Fruit fly (Drosophila melanogaster) whole organism, embryonic: ENCODE measurements around the gene CG13369.

Experiments used
- Aef1 ChIP-seq: fragments of 200-800 bp; sonication (Bioruptor generic); IDR thresholded peaks from 3 replicates; pipeline ENCODE4 v1.3.6; 2022; ENCODE audit warnings: missing biosample characterization, missing genetic modification characterization
- CG10959 ChIP-seq: fragments of 200-800 bp; sonication (Bioruptor generic); IDR thresholded peaks from 2 replicates; pipeline ENCODE4 v1.3.6; 2022; ENCODE audit warnings: missing biosample characterization, missing genetic modification characterization
- CG12299 ChIP-seq: fragments of 200-800 bp; sonication (Bioruptor generic); optimal IDR thresholded peaks from 2 replicates; lab custom pipeline; 2018; ENCODE audit warnings: missing biosample characterization, mild to moderate bottlenecking, missing genetic modification characterization
- CG15269 ChIP-seq: fragments of 200-800 bp; sonication (Bioruptor generic); optimal IDR thresholded peaks from 2 replicates; lab custom pipeline; 2018; ENCODE audit warnings: missing biosample characterization, mild to moderate bottlenecking, missing genetic modification characterization, moderate library complexity
- CG16815 ChIP-seq: fragments of 200-800 bp; sonication (Bioruptor generic); optimal IDR thresholded peaks from 3 replicates; lab custom pipeline; 2017; ENCODE audit warnings: missing biosample characterization, mild to moderate bottlenecking, missing genetic modification characterization
- CG16863 ChIP-seq: fragments of 200-800 bp; sonication (Bioruptor generic); optimal IDR thresholded peaks from 3 replicates; lab custom pipeline; 2016; ENCODE audit warnings: missing biosample characterization, missing genetic modification characterization
- CG18262 ChIP-seq: fragments of 200-800 bp; optimal IDR thresholded peaks from 3 replicates; lab custom pipeline; 2019; ENCODE audit warnings: missing biosample characterization, mild to moderate bottlenecking, missing genetic modification characterization, moderate library complexity
- CG2129 ChIP-seq: fragments of 200-800 bp; sonication (Bioruptor generic); IDR thresholded peaks from 2 replicates; pipeline ENCODE4 v1.3.6; 2022; ENCODE audit warnings: missing biosample characterization, missing genetic modification characterization; ENCODE audit not compliant: partially characterized antibody
- CG32767 ChIP-seq: fragments of 200-800 bp; sonication (Bioruptor generic); IDR thresholded peaks from 2 replicates; pipeline ENCODE4 v1.3.6; 2022; ENCODE audit warnings: missing biosample characterization, missing genetic modification characterization
- CG3281 ChIP-seq: fragments of 200-800 bp; sonication (Bioruptor generic); optimal IDR thresholded peaks from 3 replicates; lab custom pipeline; 2017; ENCODE audit warnings: missing biosample characterization, mild to moderate bottlenecking, missing genetic modification characterization
- CG3838 ChIP-seq: fragments of 200-800 bp; sonication (Bioruptor generic); optimal IDR thresholded peaks from 3 replicates; lab custom pipeline; 2016; ENCODE audit warnings: missing biosample characterization, missing genetic modification characterization
- CG4707 ChIP-seq: fragments of 200-800 bp; sonication (Bioruptor generic); optimal IDR thresholded peaks from 2 replicates; lab custom pipeline; 2018; ENCODE audit warnings: missing biosample characterization, mild to moderate bottlenecking, missing genetic modification characterization, moderate library complexity
- CG6175 ChIP-seq: fragments of 200-800 bp; sonication (Bioruptor generic); IDR thresholded peaks from 3 replicates; pipeline ENCODE4 v1.3.6; 2022; ENCODE audit warnings: missing biosample characterization, missing genetic modification characterization
- CG6683 ChIP-seq: fragments of 200-800 bp; sonication (Bioruptor generic); optimal IDR thresholded peaks from 2 replicates; lab custom pipeline; 2017; ENCODE audit warnings: missing biosample characterization, mild to moderate bottlenecking, missing genetic modification characterization, missing genetic modification reagents
- CG6854 ChIP-seq: fragments of 200-800 bp; sonication (Bioruptor generic); optimal IDR thresholded peaks from 3 replicates; lab custom pipeline; 2017; ENCODE audit warnings: missing biosample characterization, mild to moderate bottlenecking, missing genetic modification characterization
- CG7839 ChIP-seq: fragments of 200-800 bp; sonication (Bioruptor generic); optimal IDR thresholded peaks from 3 replicates; lab custom pipeline; 2018; ENCODE audit warnings: missing biosample characterization, mild to moderate bottlenecking, missing genetic modification characterization, moderate library complexity
- CG7963 ChIP-seq: fragments of 200-800 bp; sonication (Bioruptor generic); IDR thresholded peaks from 3 replicates; pipeline ENCODE4 v1.3.6; 2022; ENCODE audit warnings: missing biosample characterization, missing genetic modification characterization; ENCODE audit not compliant: partially characterized antibody
- CoRest ChIP-seq: fragments of 200-800 bp; sonication (Bioruptor generic); optimal IDR thresholded peaks from 3 replicates; lab custom pipeline; 2018; ENCODE audit warnings: missing biosample characterization, mild to moderate bottlenecking, missing genetic modification characterization, moderate library complexity
- D ChIP-seq, 2 experiments: fragments of 200-800 bp in 1 of 2; fragments of >200 bp in 1 of 2; sonication (Bioruptor generic) in 1 of 2; optimal IDR thresholded peaks; 2 replicates in 1 of 2; 3 replicates in 1 of 2; lab custom pipeline; 2017; ENCODE audit warnings: mild to moderate bottlenecking in 1 of 2, missing biosample characterization in 1 of 2, missing genetic modification characterization in 1 of 2, missing genetic modification reagents in 1 of 2
- Dref ChIP-seq: fragments of 200-800 bp; sonication (Bioruptor generic); IDR thresholded peaks from 2 replicates; pipeline ENCODE4 v1.3.6; 2022; ENCODE audit warnings: missing biosample characterization, missing genetic modification characterization
- Elba2 ChIP-seq: fragments of 200-800 bp; sonication (Bioruptor generic); optimal IDR thresholded peaks from 3 replicates; lab custom pipeline; 2016; ENCODE audit warnings: missing biosample characterization, missing genetic modification characterization
- Fer1 ChIP-seq: fragments of 200-800 bp; sonication (Bioruptor generic); optimal IDR thresholded peaks from 2 replicates; lab custom pipeline; 2017; ENCODE audit warnings: missing biosample characterization, mild to moderate bottlenecking, missing genetic modification characterization
- H15 ChIP-seq: fragments of 200-800 bp; sonication (Bioruptor generic); IDR thresholded peaks from 3 replicates; pipeline ENCODE4 v1.3.6; 2022; ENCODE audit warnings: missing biosample characterization, missing genetic modification characterization
- Hey ChIP-seq: fragments of 200-800 bp; sonication (Bioruptor generic); optimal IDR thresholded peaks from 3 replicates; lab custom pipeline; 2018; ENCODE audit warnings: missing biosample characterization, mild to moderate bottlenecking, missing genetic modification characterization
- Hmr ChIP-seq: fragments of 200-800 bp; sonication (Bioruptor generic); optimal IDR thresholded peaks from 3 replicates; lab custom pipeline; 2017; ENCODE audit warnings: mild to moderate bottlenecking, missing biosample characterization, missing genetic modification reagents, missing genetic modification characterization
- Hmx ChIP-seq: fragments of 200-800 bp; sonication (Bioruptor generic); optimal IDR thresholded peaks from 2 replicates; lab custom pipeline; 2016; ENCODE audit warnings: missing biosample characterization, missing genetic modification characterization
- MESR4 ChIP-seq: fragments of 200-800 bp; sonication (Bioruptor generic); optimal IDR thresholded peaks from 2 replicates; lab custom pipeline; 2018; ENCODE audit warnings: missing biosample characterization, mild to moderate bottlenecking, missing genetic modification characterization, moderate library complexity
- NC2α ChIP-seq: fragments of 200-800 bp; sonication (Bioruptor generic); optimal IDR thresholded peaks from 2 replicates; lab custom pipeline; 2016; ENCODE audit warnings: missing biosample characterization, missing genetic modification characterization
- NC2β ChIP-seq: fragments of 200-800 bp; sonication (Bioruptor generic); optimal IDR thresholded peaks from 2 replicates; lab custom pipeline; 2016; ENCODE audit warnings: missing biosample characterization, missing genetic modification characterization
- Neu2 ChIP-seq: fragments of 200-800 bp; sonication (Bioruptor generic); optimal IDR thresholded peaks from 3 replicates; lab custom pipeline; 2016; ENCODE audit warnings: missing biosample characterization, missing genetic modification characterization, borderline replicate concordance
- NfI ChIP-seq: fragments of 200-800 bp; sonication (Bioruptor generic); optimal IDR thresholded peaks from 3 replicates; lab custom pipeline; 2018; ENCODE audit warnings: missing biosample characterization, mild to moderate bottlenecking, missing genetic modification characterization, moderate library complexity
- Pdp1 ChIP-seq, 2 experiments: fragments of 200-800 bp; sonication (Bioruptor generic); optimal IDR thresholded peaks; 3 replicates each; lab custom pipeline; 2016; ENCODE audit warnings: missing biosample characterization in 2 of 2, missing genetic modification characterization in 2 of 2, mild to moderate bottlenecking in 1 of 2, moderate library complexity in 1 of 2
- Side ChIP-seq: fragments of 200-800 bp; sonication (Bioruptor generic); optimal IDR thresholded peaks from 2 replicates; lab custom pipeline; 2016; ENCODE audit warnings: missing biosample characterization, missing genetic modification characterization
- aop ChIP-seq: fragments of 200-800 bp; sonication (Bioruptor generic); IDR thresholded peaks from 2 replicates; pipeline ENCODE4 v1.3.6; 2022; ENCODE audit warnings: missing biosample characterization, missing genetic modification characterization
- chinmo ChIP-seq: fragments of 200-800 bp; sonication (Bioruptor generic); IDR thresholded peaks from 4 replicates; pipeline ENCODE4 v1.3.6; 2022; ENCODE audit warnings: missing biosample characterization, missing genetic modification characterization; ENCODE audit not compliant: partially characterized antibody
- chm ChIP-seq: fragments of 200-800 bp; sonication (Bioruptor generic); IDR thresholded peaks from 2 replicates; pipeline ENCODE4 v1.3.6; 2022; ENCODE audit warnings: missing biosample characterization, missing genetic modification characterization
- crol ChIP-seq: fragments of 200-800 bp; sonication (Bioruptor generic); IDR thresholded peaks from 2 replicates; pipeline ENCODE4 v1.3.6; 2022; ENCODE audit warnings: missing biosample characterization, missing genetic modification characterization
- dmrt99B ChIP-seq: fragments of 200-800 bp; sonication (Bioruptor generic); optimal IDR thresholded peaks from 2 replicates; lab custom pipeline; 2018; ENCODE audit warnings: missing biosample characterization, mild to moderate bottlenecking, missing genetic modification characterization, moderate library complexity
- dysf ChIP-seq: fragments of 200-800 bp; sonication (Bioruptor generic); IDR thresholded peaks from 3 replicates; pipeline ENCODE4 v1.3.6; 2022; ENCODE audit warnings: missing biosample characterization, missing genetic modification characterization
- fd102C ChIP-seq: fragments of 200-800 bp; sonication (Bioruptor generic); optimal IDR thresholded peaks from 2 replicates; lab custom pipeline; 2018; ENCODE audit warnings: missing biosample characterization, mild to moderate bottlenecking, missing genetic modification characterization, moderate library complexity
- ftz-f1 ChIP-seq: fragments of 200-800 bp; sonication (Bioruptor generic); optimal IDR thresholded peaks from 2 replicates; lab custom pipeline; 2016; ENCODE audit warnings: missing biosample characterization, missing genetic modification characterization
- fu2 ChIP-seq: fragments of 200-800 bp; sonication (Bioruptor generic); optimal IDR thresholded peaks from 2 replicates; lab custom pipeline; 2016; ENCODE audit warnings: missing biosample characterization, missing genetic modification characterization
- gcm2 ChIP-seq: fragments of 200-800 bp; sonication (Bioruptor generic); optimal IDR thresholded peaks from 2 replicates; lab custom pipeline; 2016; ENCODE audit warnings: missing biosample characterization, missing genetic modification characterization
- ind ChIP-seq: fragments of 200-800 bp; sonication (Bioruptor generic); optimal IDR thresholded peaks from 3 replicates; lab custom pipeline; 2016; ENCODE audit warnings: missing biosample characterization, missing genetic modification characterization
- lab ChIP-seq: fragments of 200-800 bp; sonication (Bioruptor generic); optimal IDR thresholded peaks from 3 replicates; lab custom pipeline; 2017; ENCODE audit warnings: missing biosample characterization, missing genetic modification characterization, mild to moderate bottlenecking, moderate library complexity, missing genetic modification reagents
- lmd ChIP-seq: fragments of 200-800 bp; sonication (Bioruptor generic); IDR thresholded peaks from 2 replicates; pipeline ENCODE4 v1.3.6; 2022; ENCODE audit warnings: missing biosample characterization, missing genetic modification characterization
- lola ChIP-seq, 3 experiments: fragments of >200 bp in 2 of 3; fragments of 200-800 bp in 1 of 3; sonication (Bioruptor generic) in 1 of 3; optimal IDR thresholded peaks; 2 replicates each; lab custom pipeline; 2017 to 2019; ENCODE audit warnings: missing biosample characterization in 3 of 3, missing genetic modification characterization in 3 of 3, mild to moderate bottlenecking in 1 of 3, moderate library complexity in 1 of 3
- sima ChIP-seq: fragments of 200-800 bp; sonication (Bioruptor generic); optimal IDR thresholded peaks from 2 replicates; lab custom pipeline; 2016; ENCODE audit warnings: missing biosample characterization, missing genetic modification characterization
- sqz ChIP-seq: fragments of 200-800 bp; sonication (Bioruptor generic); optimal IDR thresholded peaks from 3 replicates; lab custom pipeline; 2018; ENCODE audit warnings: missing biosample characterization, mild to moderate bottlenecking, missing genetic modification characterization
- toy ChIP-seq: fragments of 200-800 bp; sonication (Bioruptor generic); IDR thresholded peaks from 2 replicates; pipeline ENCODE4 v1.3.6; 2022; ENCODE audit warnings: missing biosample characterization, missing genetic modification characterization
- zen ChIP-seq: fragments of 200-800 bp; sonication (Bioruptor generic); optimal IDR thresholded peaks from 3 replicates; lab custom pipeline; 2018; ENCODE audit warnings: missing biosample characterization, mild to moderate bottlenecking, missing genetic modification characterization, moderate library complexity

The CG13369 gene

DNA sequence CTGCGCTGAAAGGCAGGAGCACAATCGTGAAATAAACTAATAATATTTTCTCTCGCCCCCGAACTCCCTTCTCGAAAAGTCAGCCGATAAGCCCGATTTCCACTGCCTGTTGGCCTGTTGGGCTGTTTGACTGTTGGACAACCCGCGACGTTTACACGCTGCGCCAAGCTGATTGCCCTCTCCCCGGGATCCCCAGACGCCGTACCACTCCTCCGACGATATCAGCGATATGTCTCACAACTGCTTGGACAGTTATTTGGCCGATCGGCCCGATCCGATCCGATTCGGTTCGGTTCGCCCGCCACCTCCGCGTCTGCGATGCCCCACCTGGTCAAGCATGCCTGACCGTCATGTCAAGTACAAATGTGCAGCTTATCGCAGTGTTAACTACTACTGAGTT lies 23.5 kb upstream of the CG13369 start (continued):
- TF ChIP-seq lmd (GFP tag; lab: Robert Waterston, UW) (no peak), CG18262 (tag; lab: Kevin White, UChicago) (no peak), CG10959 (no peak), gcm2 (GFP tag; lab: Kevin White, UChicago) (no peak), CG15269 (no peak), Pdp1 (GFP tag; optimal IDR thresholded peaks at IDR 0.05; lab: Kevin White, UChicago) (no peak), CG2129 (GFP tag; lab: Robert Waterston, UW) (no peak), lab (GFP tag; lab: Kevin White, UChicago) (no peak), Hmx (GFP tag; lab: Kevin White, UChicago) (no peak), dysf (GFP tag; lab: Robert Waterston, UW) (no peak), sqz (GFP tag; lab: Kevin White, UChicago) (no peak), Neu2 (no peak), Dref (GFP tag; lab: Robert Waterston, UW) (no peak), lola (GFP tag; optimal IDR thresholded peaks at IDR 0.05; lab: Kevin White, UChicago) (no peak), H15 (GFP tag; lab: Robert Waterston, UW) (no peak), CG32767 (no peak), zen (tag; lab: Kevin White, UChicago) (no peak), ind (GFP tag; lab: Kevin White, UChicago) (no peak), CG16815 (GFP tag; lab: Kevin White, UChicago) (no peak), Aef1 (GFP tag; lab: Robert Waterston, UW) (no peak), CoRest (tag; lab: Kevin White, UChicago) (no peak), dmrt99B (no peak), CG6854 (GFP tag; lab: Kevin White, UChicago) (no peak), CG3838 (GFP tag; lab: Kevin White, UChicago) (no peak), CG7839 (tag; lab: Kevin White, UChicago) (no peak), NC2β (GFP tag; lab: Kevin White, UChicago) (no peak), CG7963 (no peak), CG6683 (GFP tag; lab: Kevin White, UChicago) (no peak), NfI (no peak), toy (no peak), Hey (peak; percentile 76), MESR4 (GFP tag; lab: Kevin White, UChicago) (no peak), Elba2 (GFP tag; lab: Kevin White, UChicago) (no peak), CG3281 (GFP tag; lab: Kevin White, UChicago) (no peak), fu2 (GFP tag; lab: Kevin White, UChicago) (no peak), chm (GFP tag; lab: Robert Waterston, UW) (no peak), aop (GFP tag; lab: Robert Waterston, UW) (no peak), crol (peak; percentile 90), D (optimal IDR thresholded peaks at IDR 0.05; lab: Kevin White, UChicago) (no peak), D (GFP tag; optimal IDR thresholded peaks at IDR 0.05; lab: Kevin White, UChicago) (no peak), sima (GFP tag; lab: Kevin White, UChicago) (no peak), Side (GFP tag; lab: Kevin White, UChicago) (no peak), CG12299 (no peak), Hmr (GFP tag; lab: Kevin White, UChicago) (no peak), CG16863 (no peak), ftz-f1 (GFP tag; lab: Kevin White, UChicago) (no peak), NC2α (GFP tag; lab: Kevin White, UChicago) (no peak), CG6175 (no peak), CG4707 (GFP tag; lab: Kevin White, UChicago) (no peak), fd102C (no peak), chinmo (GFP tag; lab: Robert Waterston, UW) (peak; percentile 69; the same call in 2 of the 4 replicates), Fer1 (GFP tag; lab: Kevin White, UChicago) (no peak)
